Worm (Caenorhabditis elegans): Measurements from ENCODE around the gene C26B9.2.

DNA sequence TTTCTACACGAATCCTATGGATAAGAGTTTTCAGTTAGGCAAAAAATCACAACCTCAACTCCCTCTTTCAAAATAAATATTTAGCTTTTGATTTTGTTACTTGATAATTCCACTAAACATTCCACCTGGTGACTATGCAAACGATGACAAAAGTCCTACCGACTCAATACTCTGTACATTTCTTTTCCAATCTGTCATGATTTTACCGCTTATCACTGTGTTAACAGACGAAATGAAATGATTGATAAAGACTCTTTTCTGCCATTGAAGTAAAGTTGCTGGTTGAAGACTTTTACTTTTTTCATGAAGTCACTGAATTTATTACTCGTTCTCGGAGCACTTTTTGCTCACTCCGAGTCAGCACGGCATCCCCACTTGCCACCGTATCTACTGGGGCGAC is 10.8 kb upstream of the C26B9.2 start, which contains the start of gene C26B9.5:
- TF ChIP-seq ztf-11 (tag; optimal IDR thresholded peaks at IDR 0.05) (no peak), skn-1 (tag; optimal IDR thresholded peaks at IDR 0.05) (peak; percentile 69)

Data from whole organism, L3 larva.